Worm (Caenorhabditis elegans) whole organism, L4 larva: ENCODE data around the gene C06E7.4.

Experiments
- D1046.2 ChIP-seq: fragments of 200-800 bp; sonication (Bioruptor generic); IDR thresholded peaks from 2 replicates; pipeline ENCODE4 v1.3.6; 2022; ENCODE audit warnings: missing genetic modification characterization, missing compliant biosample characterization
- F26F4.8 ChIP-seq: fragments of 200-800 bp; sonication (Bioruptor generic); conservative IDR thresholded peaks from 2 replicates; pipeline ENCODE4 v1.3.6; 2022; ENCODE audit warnings: missing genetic modification characterization, missing compliant biosample characterization
- T26A8.4 ChIP-seq: fragments of 200-800 bp; sonication (Bioruptor generic); IDR thresholded peaks from 2 replicates; pipeline ENCODE4 v1.3.6; 2022; ENCODE audit warnings: missing genetic modification characterization, missing compliant biosample characterization
- ZK337.2 ChIP-seq: fragments of 200-800 bp; sonication (Bioruptor generic); IDR thresholded peaks from 2 replicates; pipeline ENCODE4 v1.3.6; 2022; ENCODE audit warnings: missing genetic modification reagents, missing genetic modification characterization, missing compliant biosample characterization
- ZK546.5 ChIP-seq, 2 experiments: sonication (generic microtip); optimal IDR thresholded peaks; 2 replicates each; lab custom pipeline; 2017; ENCODE audit warnings: missing biosample characterization in 2 of 2, missing genetic modification characterization in 2 of 2
- aha-1 ChIP-seq: fragments of 150-350 bp; peaks from one replicate; lab custom pipeline; 2014; ENCODE audit warnings: missing biosample characterization, missing genetic modification characterization
- aly-2 ChIP-seq: sonication (generic microtip); optimal IDR thresholded peaks from 2 replicates; lab custom pipeline; 2018; ENCODE audit warnings: missing biosample characterization, missing genetic modification characterization
- arid-1 ChIP-seq: fragments of 200-800 bp; sonication (Bioruptor generic); conservative IDR thresholded peaks from 2 replicates; pipeline ENCODE4 v1.3.6; 2022; ENCODE audit warnings: missing genetic modification reagents, missing genetic modification characterization, missing compliant biosample characterization
- attf-4 ChIP-seq: sonication (generic microtip); optimal IDR thresholded peaks from 3 replicates; lab custom pipeline; 2017; ENCODE audit warnings: missing biosample characterization, missing genetic modification characterization
- ceh-28 ChIP-seq: fragments of 150-350 bp; optimal IDR thresholded peaks from 2 replicates; lab custom pipeline; 2014; ENCODE audit warnings: missing biosample characterization, missing genetic modification reagents, missing genetic modification characterization
- ceh-32 ChIP-seq: sonication (generic microtip); optimal IDR thresholded peaks from 2 replicates; lab custom pipeline; 2016; ENCODE audit warnings: mild to moderate bottlenecking, missing genetic modification characterization, missing compliant biosample characterization; ENCODE audit not compliant: poor library complexity
- ceh-62 ChIP-seq: sonication (generic microtip); optimal IDR thresholded peaks from 2 replicates; lab custom pipeline; 2017; ENCODE audit warnings: missing biosample characterization, missing genetic modification characterization
- daf-8 ChIP-seq: fragments of 200-800 bp; sonication (Bioruptor generic); IDR thresholded peaks from 2 replicates; pipeline ENCODE4 v1.3.6; 2022; ENCODE audit warnings: missing genetic modification characterization, missing compliant biosample characterization
- dmd-8 ChIP-seq: fragments of 200-800 bp; sonication (Bioruptor generic); IDR thresholded peaks from 2 replicates; pipeline ENCODE4 v1.3.6; 2022; ENCODE audit warnings: missing genetic modification characterization, missing compliant biosample characterization
- dmd-9 ChIP-seq: fragments of 200-800 bp; sonication (Bioruptor generic); IDR thresholded peaks from 2 replicates; pipeline ENCODE4 v1.3.6; 2022; ENCODE audit warnings: missing genetic modification reagents, missing genetic modification characterization, missing compliant biosample characterization
- hif-1 ChIP-seq, 2 experiments: sonication (generic microtip); optimal IDR thresholded peaks; 2 replicates each; lab custom pipeline; 2016 to 2017; ENCODE audit warnings: missing compliant biosample characterization in 2 of 2, missing genetic modification characterization in 2 of 2, missing genetic modification reagents in 2 of 2, missing genotype in 2 of 2, mild to moderate bottlenecking in 1 of 2
- jun-1 ChIP-seq: fragments of 150-350 bp; optimal IDR thresholded peaks from 2 replicates; lab custom pipeline; 2014; ENCODE audit warnings: missing biosample characterization, missing genetic modification reagents, missing genetic modification characterization
- lin-15B ChIP-seq: fragments of 150-350 bp; sonication (generic microtip); optimal IDR thresholded peaks from 3 replicates; lab custom pipeline; 2014; ENCODE audit warnings: missing biosample characterization, missing genetic modification characterization
- lin-29 ChIP-seq: fragments of 200-800 bp; sonication (Bioruptor generic); IDR thresholded peaks from 2 replicates; pipeline ENCODE4 v1.3.6; 2022; ENCODE audit warnings: missing genetic modification reagents, missing genetic modification characterization, missing compliant biosample characterization
- madf-5 ChIP-seq, 2 experiments: fragments of 200-800 bp; sonication (Bioruptor generic); IDR thresholded peaks; 2 replicates each; pipeline ENCODE4 v1.3.6; 2022; ENCODE audit warnings: missing compliant biosample characterization in 2 of 2, missing genetic modification characterization in 2 of 2
- madf-9 ChIP-seq: fragments of 200-800 bp; sonication (Bioruptor generic); conservative IDR thresholded peaks from 2 replicates; pipeline ENCODE4 v1.3.6; 2022; ENCODE audit warnings: missing genetic modification reagents, missing genetic modification characterization, missing compliant biosample characterization
- mdl-1 ChIP-seq, 2 experiments: fragments of 150-350 bp in 1 of 2; sonication (generic microtip) in 1 of 2; optimal IDR thresholded peaks; 2 replicates each; lab custom pipeline; 2014 to 2017; ENCODE audit warnings: missing biosample characterization in 2 of 2, missing genetic modification characterization in 2 of 2
- mes-2 ChIP-seq: sonication (generic microtip); optimal IDR thresholded peaks from 2 replicates; lab custom pipeline; 2016; ENCODE audit warnings: missing genotype, mild to moderate bottlenecking, missing genetic modification characterization, missing compliant biosample characterization; ENCODE audit not compliant: poor library complexity, severe bottlenecking
- mxl-2 ChIP-seq: fragments of 200-800 bp; sonication (Bioruptor generic); conservative IDR thresholded peaks from 2 replicates; pipeline ENCODE4 v1.3.6; 2022; ENCODE audit warnings: missing genetic modification reagents, missing genetic modification characterization, missing compliant biosample characterization
- nhr-102 ChIP-seq: sonication (generic microtip); optimal IDR thresholded peaks from 2 replicates; lab custom pipeline; 2016; ENCODE audit warnings: mild to moderate bottlenecking, missing genetic modification characterization, moderate library complexity, missing compliant biosample characterization
- nhr-28 ChIP-seq: fragments of 150-350 bp; optimal IDR thresholded peaks from 2 replicates; lab custom pipeline; 2014; ENCODE audit warnings: missing biosample characterization, missing genetic modification characterization
- nhr-6 ChIP-seq: fragments of 150-350 bp; optimal IDR thresholded peaks from 2 replicates; lab custom pipeline; 2014; ENCODE audit warnings: missing biosample characterization, missing genetic modification characterization
- nhr-76 ChIP-seq: fragments of 150-350 bp; optimal IDR thresholded peaks from 2 replicates; lab custom pipeline; 2014; ENCODE audit warnings: missing biosample characterization, missing genetic modification characterization
- nhr-77 ChIP-seq: fragments of 150-350 bp; optimal IDR thresholded peaks from 2 replicates; lab custom pipeline; 2014; ENCODE audit warnings: missing biosample characterization, missing genetic modification characterization
- pqm-1 ChIP-seq: sonication (generic microtip); optimal IDR thresholded peaks from 2 replicates; lab custom pipeline; 2017; ENCODE audit warnings: missing biosample characterization, missing genetic modification characterization
- skn-1 ChIP-seq: fragments of 150-350 bp; optimal IDR thresholded peaks from 2 replicates; lab custom pipeline; 2014; ENCODE audit warnings: missing biosample characterization, missing genetic modification characterization
- snpc-1.2 ChIP-seq: fragments of 200-800 bp; sonication (Bioruptor generic); IDR thresholded peaks from 2 replicates; pipeline ENCODE4 v1.3.6; 2022; ENCODE audit warnings: missing genetic modification reagents, missing genetic modification characterization, missing compliant biosample characterization
- unc-62 ChIP-seq, 3 experiments: fragments of 150-350 bp in 1 of 3; sonication (generic microtip); optimal IDR thresholded peaks in 2 of 3; peaks in 1 of 3; 1 replicate in 1 of 3; 2 replicates in 2 of 3; lab custom pipeline; 2014 to 2017; ENCODE audit warnings: missing biosample characterization in 3 of 3, missing genetic modification characterization in 3 of 3, missing genetic modification reagents in 3 of 3, missing genotype in 1 of 3
- vab-7 ChIP-seq: fragments of 200-800 bp; sonication (Bioruptor generic); IDR thresholded peaks from 2 replicates; pipeline ENCODE4 v1.3.6; 2022; ENCODE audit warnings: missing genetic modification reagents, missing genetic modification characterization, missing compliant biosample characterization
- zag-1 ChIP-seq: fragments of 150-350 bp; optimal IDR thresholded peaks from 2 replicates; lab custom pipeline; 2014; ENCODE audit warnings: missing biosample characterization, missing genetic modification characterization
- zfp-3 ChIP-seq: fragments of 200-800 bp; sonication (Bioruptor generic); conservative IDR thresholded peaks from 2 replicates; pipeline ENCODE4 v1.3.6; 2022; ENCODE audit warnings: missing genetic modification reagents, missing genetic modification characterization, missing compliant biosample characterization

The C06E7.4 gene

DNA sequence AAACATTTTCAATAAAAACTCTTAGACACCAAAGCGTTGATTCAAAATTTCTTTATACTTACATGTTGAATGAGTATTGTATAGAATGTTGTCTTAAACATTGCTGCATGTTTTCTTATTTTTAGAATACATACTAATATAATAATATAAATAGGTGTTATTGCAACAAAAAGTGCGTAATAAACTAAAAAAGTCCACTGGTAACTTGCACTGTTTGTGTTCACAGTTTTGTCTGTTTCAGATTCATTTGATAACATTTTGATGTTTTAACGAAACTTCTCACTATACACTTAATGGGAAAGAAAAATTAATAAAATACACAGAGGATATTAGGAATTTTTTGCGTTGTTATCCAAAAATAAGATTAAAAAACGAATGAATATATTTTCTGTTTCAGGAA lies 14.0 kb upstream of the C06E7.4 start, which contains the start of gene srv-19:
srv-19 (minus strand) TSS at position 101 of the 400 bp plus-strand sequence.
- TF ChIP-seq zfp-3 (no peak), ceh-32 (no peak), D1046.2 (GFP tag; lab: Robert Waterston, UW) (no peak), aly-2 (tag; lab: Kevin White, UChicago) (no peak), skn-1 (tag; lab: Kevin White, UChicago) (no peak), attf-4 (tag; lab: Kevin White, UChicago) (no peak), mdl-1 (tag; optimal IDR thresholded peaks at IDR 0.05; lab: Kevin White, UChicago) (no peak)

DNA sequence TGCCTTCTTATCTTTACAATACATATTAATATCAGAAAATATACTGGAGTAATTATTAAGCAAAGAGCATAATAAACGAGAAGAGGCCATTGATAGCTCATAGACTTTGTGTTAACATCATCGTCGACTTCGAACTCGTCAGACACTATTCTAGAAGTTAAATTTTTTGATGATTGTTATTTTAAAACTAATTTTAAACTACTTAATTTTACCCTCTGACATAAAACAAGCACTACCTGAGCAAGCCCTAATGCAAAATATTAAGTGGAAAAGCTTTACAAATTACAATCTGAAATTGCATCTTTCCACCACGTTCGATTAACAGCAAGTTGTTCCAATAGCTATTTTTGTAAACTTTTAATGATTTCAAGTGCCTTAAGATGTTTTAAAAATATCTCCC lies 10.3 kb upstream of the C06E7.4 start, which contains the start of gene srv-17:
srv-17 (minus strand) TSS at position 101 of the 400 bp plus-strand sequence.
- no peak for TF ChIP-seq D1046.2 (GFP tag; lab: Robert Waterston, UW)
- TF ChIP-seq zag-1: no peak
- TF ChIP-seq F26F4.8 (GFP tag; lab: Robert Waterston, UW): no peak
- no peak for TF ChIP-seq hif-1 (tag; optimal IDR thresholded peaks at IDR 0.05; lab: Kevin White, UChicago)
- no peak for TF ChIP-seq ZK337.2 (GFP tag; lab: Robert Waterston, UW)
- no peak for TF ChIP-seq pqm-1
- no peak for TF ChIP-seq ceh-28 (tag; lab: Kevin White, UChicago)
- TF ChIP-seq T26A8.4: no peak
- no peak for TF ChIP-seq vab-7
- TF ChIP-seq nhr-77: no peak
- no peak for TF ChIP-seq dmd-8 (GFP tag; lab: Robert Waterston, UW)
- no peak for TF ChIP-seq ceh-62 (tag; lab: Kevin White, UChicago)

DNA sequence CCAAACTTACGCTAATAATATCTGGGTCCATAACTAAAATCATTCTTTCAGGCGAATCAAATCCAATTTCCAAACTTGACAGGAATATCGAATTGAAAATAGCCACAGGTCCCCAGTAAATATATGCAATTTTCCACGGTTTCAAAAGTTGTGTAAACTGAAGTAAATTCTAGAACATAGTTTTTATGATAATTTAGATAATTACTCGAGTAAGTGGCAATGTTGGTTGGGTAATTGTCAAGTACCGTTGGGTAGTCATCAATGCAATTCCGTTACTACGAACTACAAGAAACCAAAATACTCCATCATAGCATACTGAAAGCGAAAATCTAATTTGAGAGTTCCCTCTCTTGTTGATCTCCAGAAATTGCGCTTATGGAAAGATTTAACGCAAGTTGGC lies 9.6 kb upstream of the C06E7.4 start:
- TF ChIP-seq attf-4 (tag; lab: Kevin White, UChicago) (no peak), unc-62 (GFP tag; optimal IDR thresholded peaks at IDR 0.05 in 1 of 2; lab: Kevin White, UChicago) (peak in 1 of 2 experiments; percentile 53), unc-62 (tag; optimal IDR thresholded peaks at IDR 0.05; lab: Kevin White, UChicago) (no peak)
- TF ChIP-seq, all 104 proteins: peak for 1

DNA sequence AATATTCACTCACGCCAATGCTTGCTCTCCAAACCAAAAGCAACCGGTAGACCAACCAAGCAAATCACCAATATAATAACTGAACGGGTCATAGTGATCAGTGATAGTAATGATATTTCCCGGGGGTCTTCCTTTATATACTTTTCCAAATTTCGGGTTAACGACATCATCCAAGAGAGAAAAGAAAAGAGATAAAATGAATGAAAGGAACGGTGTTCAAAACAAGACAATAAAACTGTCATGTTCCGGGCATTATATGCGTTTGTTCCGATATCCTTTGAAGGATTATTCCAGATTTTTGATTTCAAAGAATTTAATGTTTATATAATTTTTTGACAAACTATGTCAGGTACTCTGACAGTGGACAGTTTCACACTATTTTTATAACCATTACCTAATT lies 7.4 kb upstream of the C06E7.4 start, which contains the start of gene C06E7.88:
C06E7.88 (minus strand) TSS at position 101 of the 400 bp plus-strand sequence.
- TF ChIP-seq dmd-9 (GFP tag; lab: Robert Waterston, UW) (no peak), aha-1 (tag; lab: Kevin White, UChicago) (peak; percentile 25), ZK546.5 (tag; optimal IDR thresholded peaks at IDR 0.05; lab: Kevin White, UChicago) (no peak), ceh-62 (tag; lab: Kevin White, UChicago) (no peak), madf-9 (no peak), mes-2 (tag; lab: Kevin White, UChicago) (no peak)
- TF ChIP-seq, all 104 proteins: peak for 1

DNA sequence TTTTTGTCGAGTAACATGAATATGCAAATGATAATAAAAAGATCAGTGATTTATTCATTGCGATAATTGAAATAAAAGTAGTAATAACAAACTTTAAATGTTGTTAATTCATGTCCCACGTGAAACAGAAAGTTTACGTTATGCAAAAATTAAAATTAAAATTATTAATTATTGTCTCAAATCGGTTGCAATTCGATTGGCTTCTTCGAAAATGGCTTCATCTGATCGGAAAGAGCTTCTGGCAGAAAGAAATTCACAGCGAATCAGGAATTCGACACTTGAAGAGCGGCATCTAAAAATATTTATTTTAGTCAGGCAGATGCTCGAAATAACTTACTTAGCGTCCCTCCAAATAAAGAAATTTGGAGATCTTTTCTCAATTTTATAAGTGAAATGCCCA lies 6.0 kb upstream of the C06E7.4 start, which contains the start of gene spe-27:
spe-27 (minus strand) TSS at position 101 of the 400 bp plus-strand sequence.
- no peak for TF ChIP-seq jun-1 (tag; lab: Kevin White, UChicago)
- no peak for TF ChIP-seq ceh-28 (tag; lab: Kevin White, UChicago)
- no peak for TF ChIP-seq arid-1 (GFP tag; lab: Robert Waterston, UW)
- TF ChIP-seq daf-8 (GFP tag; lab: Robert Waterston, UW): no peak
- TF ChIP-seq nhr-102: no peak
- TF ChIP-seq nhr-6 (tag; lab: Kevin White, UChicago): no peak
- no peak for TF ChIP-seq nhr-28 (tag; lab: Kevin White, UChicago)
- TF ChIP-seq T26A8.4: no peak
- no peak for TF ChIP-seq madf-5 (GFP tag; IDR thresholded peaks at IDR 0.05; lab: Robert Waterston, UW)
- no peak for TF ChIP-seq lin-15B
- no peak for TF ChIP-seq F26F4.8 (GFP tag; lab: Robert Waterston, UW)
- no peak for TF ChIP-seq hif-1 (tag; optimal IDR thresholded peaks at IDR 0.05; lab: Kevin White, UChicago)
- no peak for TF ChIP-seq nhr-76 (tag; lab: Kevin White, UChicago)
- no peak for TF ChIP-seq ceh-62 (tag; lab: Kevin White, UChicago)
- TF ChIP-seq lin-29: no peak
- TF ChIP-seq snpc-1.2 (GFP tag; lab: Robert Waterston, UW): no peak
- no peak for TF ChIP-seq mxl-2 (GFP tag; lab: Robert Waterston, UW)
